Fruit fly (Drosophila melanogaster) whole organism: ENCODE results near the gene Lam.

ENCODE experiments used
- CG8478 ChIP-seq: fragments of >200 bp; optimal IDR thresholded peaks from 2 replicates; lab custom pipeline; 2018; ENCODE audit warnings: inconsistent platforms
- Dll ChIP-seq: fragments of >200 bp; optimal IDR thresholded peaks from 2 replicates; lab custom pipeline; 2017
- EcR ChIP-seq, 2 experiments: fragments of >200 bp; optimal IDR thresholded peaks; 2 replicates each; lab custom pipeline; 2017; ENCODE audit warnings: missing biosample characterization in 2 of 2, missing genetic modification characterization in 2 of 2, missing genetic modification reagents in 2 of 2
- pan ChIP-seq: fragments of >200 bp; optimal IDR thresholded peaks from 2 replicates; lab custom pipeline; 2017
- psq ChIP-seq: fragments of >200 bp; optimal IDR thresholded peaks from 2 replicates; lab custom pipeline; 2017
- usp ChIP-seq: fragments of >200 bp; optimal IDR thresholded peaks from 2 replicates; lab custom pipeline; 2017; ENCODE audit warnings: missing biosample characterization, missing genetic modification characterization, mixed read lengths

Gene Lam

dm6 chr2L:5514946-5515345 lies 27.3 kb upstream of the Lam start:
- no peak for TF ChIP-seq psq (lab: Kevin White, UChicago)
- no peak for TF ChIP-seq usp (GFP tag; lab: Kevin White, UChicago)
- no peak for TF ChIP-seq pan (lab: Kevin White, UChicago)
- TF ChIP-seq CG8478 (lab: Kevin White, UChicago) = no peak
- TF ChIP-seq Dll (lab: Kevin White, UChicago) = no peak
- TF ChIP-seq EcR (GFP tag; optimal IDR thresholded peaks at IDR 0.05; lab: Kevin White, UChicago) = no peak

- TF ChIP-seq CG8478 (lab: Kevin White, UChicago) (no peak), usp (GFP tag; lab: Kevin White, UChicago) (no peak), pan (lab: Kevin White, UChicago) (no peak), psq (lab: Kevin White, UChicago) (no peak), Dll (lab: Kevin White, UChicago) (no peak), EcR (GFP tag; optimal IDR thresholded peaks at IDR 0.05; lab: Kevin White, UChicago) (no peak)
Observed at dm6 chr2L:5517393-5517792, 24.9 kb upstream of the Lam start, which contains the start of gene CG14020. CG14020 (plus strand) TSS chr2L:5517737.

dm6 chr2L:5519846-5520384 lies 22.4 kb upstream of the Lam start, which contains the start of the genes CG7382 and cl:
CG7382 (minus strand) TSS chr2L:5519896.
cl (plus strand) TSS chr2L:5520135.
- TF ChIP-seq Dll (lab: Kevin White, UChicago) = no peak
- TF ChIP-seq usp (GFP tag; lab: Kevin White, UChicago) = no peak
- no peak for TF ChIP-seq psq (lab: Kevin White, UChicago)
- TF ChIP-seq CG8478 (lab: Kevin White, UChicago) = no peak

dm6 chr2L:5520757-5521156 lies 21.5 kb upstream of the Lam start:
- TF ChIP-seq pan (lab: Kevin White, UChicago) (no peak), Dll (lab: Kevin White, UChicago) (no peak), CG8478 (lab: Kevin White, UChicago) (no peak), psq (lab: Kevin White, UChicago) (no peak), usp (GFP tag; lab: Kevin White, UChicago) (no peak), EcR (GFP tag; optimal IDR thresholded peaks at IDR 0.05; lab: Kevin White, UChicago) (no peak)

dm6 chr2L:5523848-5524473 lies 18.3 kb upstream of the Lam start, which contains the start of the genes Vps52 and Elp4:
Vps52 (minus strand) TSS chr2L:5523898.
Elp4 (plus strand) TSS chr2L:5524139.
- no peak for TF ChIP-seq CG8478 (lab: Kevin White, UChicago)
- no peak for TF ChIP-seq pan (lab: Kevin White, UChicago)
- no peak for TF ChIP-seq usp (GFP tag; lab: Kevin White, UChicago)
- no peak for TF ChIP-seq psq (lab: Kevin White, UChicago)
- TF ChIP-seq Dll (lab: Kevin White, UChicago) = no peak
- TF ChIP-seq EcR (GFP tag; optimal IDR thresholded peaks at IDR 0.05; lab: Kevin White, UChicago) = no peak

- TF ChIP-seq pan (lab: Kevin White, UChicago) = no peak
- no peak for TF ChIP-seq usp (GFP tag; lab: Kevin White, UChicago)
- TF ChIP-seq EcR (GFP tag; optimal IDR thresholded peaks at IDR 0.05; lab: Kevin White, UChicago) = no peak
- no peak for TF ChIP-seq psq (lab: Kevin White, UChicago)
- TF ChIP-seq Dll (lab: Kevin White, UChicago) = no peak
- TF ChIP-seq CG8478 (lab: Kevin White, UChicago) = no peak
Observed at dm6 chr2L:5525723-5526122, 16.6 kb upstream of the Lam start, which contains the start of gene Cap-D3. Cap-D3 (plus strand) TSS chr2L:5525905.

dm6 chr2L:5526738-5527137 lies 15.5 kb upstream of the Lam start, which contains the start of gene Cox11:
Cox11 (plus strand) TSS chr2L:5526957.
- no peak for TF ChIP-seq pan (lab: Kevin White, UChicago)
- TF ChIP-seq usp (GFP tag; lab: Kevin White, UChicago) = no peak
- TF ChIP-seq EcR (GFP tag; optimal IDR thresholded peaks at IDR 0.05; lab: Kevin White, UChicago) = no peak
- TF ChIP-seq CG8478 (lab: Kevin White, UChicago) = no peak
- no peak for TF ChIP-seq psq (lab: Kevin White, UChicago)
- TF ChIP-seq Dll (lab: Kevin White, UChicago) = no peak

dm6 chr2L:5527861-5528260 lies 14.4 kb upstream of the Lam start, which contains the start of gene CG31915:
CG31915 (plus strand) TSS chr2L:5528123.
- TF ChIP-seq EcR (GFP tag; optimal IDR thresholded peaks at IDR 0.05; lab: Kevin White, UChicago) = no peak
- no peak for TF ChIP-seq usp (GFP tag; lab: Kevin White, UChicago)
- no peak for TF ChIP-seq psq (lab: Kevin White, UChicago)
- no peak for TF ChIP-seq pan (lab: Kevin White, UChicago)
- no peak for TF ChIP-seq CG8478 (lab: Kevin White, UChicago)
- TF ChIP-seq Dll (lab: Kevin White, UChicago) = no peak

- no peak for TF ChIP-seq psq (lab: Kevin White, UChicago)
- TF ChIP-seq Dll (lab: Kevin White, UChicago) = no peak
- TF ChIP-seq usp (GFP tag; lab: Kevin White, UChicago) = no peak
- no peak for TF ChIP-seq EcR (GFP tag; optimal IDR thresholded peaks at IDR 0.05; lab: Kevin White, UChicago)
- no peak for TF ChIP-seq pan (lab: Kevin White, UChicago)
- no peak for TF ChIP-seq CG8478 (lab: Kevin White, UChicago)
Observed at dm6 chr2L:5532061-5532460, 10.2 kb upstream of the Lam start, which contains the start of gene Coq6. Coq6 (minus strand) TSS chr2L:5532223.

- TF ChIP-seq usp (GFP tag; lab: Kevin White, UChicago) = no peak
- TF ChIP-seq EcR (GFP tag; optimal IDR thresholded peaks at IDR 0.05; lab: Kevin White, UChicago) = no peak
- no peak for TF ChIP-seq Dll (lab: Kevin White, UChicago)
- no peak for TF ChIP-seq CG8478 (lab: Kevin White, UChicago)
- TF ChIP-seq psq (lab: Kevin White, UChicago) = no peak
- TF ChIP-seq pan (lab: Kevin White, UChicago) = no peak
Observed at dm6 chr2L:5536658-5537057, 5.6 kb upstream of the Lam start, which contains the start of gene tomb. tomb (minus strand) TSS chr2L:5536758.

dm6 chr2L:5537063-5537462 lies 5.2 kb upstream of the Lam start:
- no peak for TF ChIP-seq CG8478 (lab: Kevin White, UChicago)
- no peak for TF ChIP-seq pan (lab: Kevin White, UChicago)
- TF ChIP-seq usp (GFP tag; lab: Kevin White, UChicago) = no peak
- TF ChIP-seq Dll (lab: Kevin White, UChicago) = no peak
- no peak for TF ChIP-seq psq (lab: Kevin White, UChicago)
- no peak for TF ChIP-seq EcR (GFP tag; optimal IDR thresholded peaks at IDR 0.05; lab: Kevin White, UChicago)
